Worm (Caenorhabditis elegans) whole organism, L4 larva: ENCODE data around the gene nhr-159.

Experiments
- F26F4.8 ChIP-seq: fragments of 200-800 bp; sonication (Bioruptor generic); conservative IDR thresholded peaks from 2 replicates; pipeline ENCODE4 v1.3.6; 2022; ENCODE audit warnings: missing genetic modification characterization, missing compliant biosample characterization
- F44E2.7 ChIP-seq: fragments of 200-800 bp; sonication (Bioruptor generic); IDR thresholded peaks from 2 replicates; pipeline ENCODE4 v2.1.2; 2022; ENCODE audit warnings: missing genetic modification characterization, missing compliant biosample characterization
- F49E8.2 ChIP-seq: sonication (generic microtip); optimal IDR thresholded peaks from 2 replicates; lab custom pipeline; 2016; ENCODE audit warnings: missing compliant biosample characterization, mild to moderate bottlenecking, missing genetic modification characterization, borderline replicate concordance
- R02D3.7 ChIP-seq: fragments of 150-350 bp; sonication (generic microtip); optimal IDR thresholded peaks from 3 replicates; lab custom pipeline; 2014; ENCODE audit warnings: missing biosample characterization, missing genetic modification characterization
- T20F7.1 ChIP-seq: fragments of 200-800 bp; sonication (Bioruptor generic); optimal IDR thresholded peaks from 2 replicates; lab custom pipeline; 2018; ENCODE audit warnings: mild to moderate bottlenecking, missing genetic modification characterization, missing compliant biosample characterization
- Y75B8A.6 ChIP-seq: fragments of 200-800 bp; sonication (Bioruptor generic); IDR thresholded peaks from 2 replicates; pipeline ENCODE4 v1.3.6; 2022; ENCODE audit warnings: missing genetic modification reagents, missing genetic modification characterization, missing compliant biosample characterization
- ZK337.2 ChIP-seq: fragments of 200-800 bp; sonication (Bioruptor generic); IDR thresholded peaks from 2 replicates; pipeline ENCODE4 v1.3.6; 2022; ENCODE audit warnings: missing genetic modification reagents, missing genetic modification characterization, missing compliant biosample characterization
- aly-2 ChIP-seq: sonication (generic microtip); optimal IDR thresholded peaks from 2 replicates; lab custom pipeline; 2018; ENCODE audit warnings: missing biosample characterization, missing genetic modification characterization
- ama-1 ChIP-seq: fragments of 150-350 bp; optimal IDR thresholded peaks from 2 replicates; lab custom pipeline; 2014; ENCODE audit warnings: inconsistent platforms, mixed read lengths
- attf-4 ChIP-seq: sonication (generic microtip); optimal IDR thresholded peaks from 3 replicates; lab custom pipeline; 2017; ENCODE audit warnings: missing biosample characterization, missing genetic modification characterization
- ceh-20 ChIP-seq: fragments of 200-800 bp; sonication (Bioruptor generic); IDR thresholded peaks from 2 replicates; pipeline ENCODE4 v1.3.6; 2022; ENCODE audit warnings: missing genetic modification reagents, missing genetic modification characterization, missing compliant biosample characterization
- ceh-28 ChIP-seq: fragments of 150-350 bp; optimal IDR thresholded peaks from 2 replicates; lab custom pipeline; 2014; ENCODE audit warnings: missing biosample characterization, missing genetic modification reagents, missing genetic modification characterization
- ceh-32 ChIP-seq: sonication (generic microtip); optimal IDR thresholded peaks from 2 replicates; lab custom pipeline; 2016; ENCODE audit warnings: mild to moderate bottlenecking, missing genetic modification characterization, missing compliant biosample characterization; ENCODE audit not compliant: poor library complexity
- ceh-44 ChIP-seq: fragments of 200-800 bp; sonication (Bioruptor generic); IDR thresholded peaks from 2 replicates; pipeline ENCODE4 v1.3.6; 2022; ENCODE audit warnings: missing genetic modification reagents, missing genetic modification characterization, missing compliant biosample characterization
- cey-2 ChIP-seq: sonication (generic microtip); optimal IDR thresholded peaks from 3 replicates; lab custom pipeline; 2017; ENCODE audit warnings: missing genetic modification characterization, mild to moderate bottlenecking, missing compliant biosample characterization, antibody characterized with exemption, borderline replicate concordance; ENCODE audit not compliant: insufficient read depth
- dmd-9 ChIP-seq: fragments of 200-800 bp; sonication (Bioruptor generic); IDR thresholded peaks from 2 replicates; pipeline ENCODE4 v1.3.6; 2022; ENCODE audit warnings: missing genetic modification reagents, missing genetic modification characterization, missing compliant biosample characterization
- duxl-1 ChIP-seq: sonication (generic microtip); optimal IDR thresholded peaks from 2 replicates; lab custom pipeline; 2016; ENCODE audit warnings: mild to moderate bottlenecking, missing genetic modification characterization, moderate library complexity, missing compliant biosample characterization; ENCODE audit not compliant: poor library complexity
- dve-1 ChIP-seq: sonication (generic microtip); optimal IDR thresholded peaks from 2 replicates; lab custom pipeline; 2017; ENCODE audit warnings: antibody characterized with exemption, mild to moderate bottlenecking, missing genetic modification characterization, missing compliant biosample characterization; ENCODE audit not compliant: insufficient read depth
- fkh-10 ChIP-seq: fragments of 150-350 bp; optimal IDR thresholded peaks from 2 replicates; lab custom pipeline; 2014; ENCODE audit warnings: missing biosample characterization, missing genetic modification reagents, missing genetic modification characterization
- hif-1 ChIP-seq, 2 experiments: sonication (generic microtip); optimal IDR thresholded peaks; 2 replicates each; lab custom pipeline; 2016 to 2017; ENCODE audit warnings: missing compliant biosample characterization in 2 of 2, missing genetic modification characterization in 2 of 2, missing genetic modification reagents in 2 of 2, missing genotype in 2 of 2, mild to moderate bottlenecking in 1 of 2
- hlh-11 ChIP-seq: fragments of 200-800 bp; sonication (Bioruptor generic); optimal IDR thresholded peaks from 2 replicates; lab custom pipeline; 2018; ENCODE audit warnings: mild to moderate bottlenecking, missing genetic modification characterization, missing compliant biosample characterization
- lin-1 ChIP-seq: fragments of 200-800 bp; sonication (Bioruptor generic); IDR thresholded peaks from 2 replicates; pipeline ENCODE4 v1.3.6; 2022; ENCODE audit warnings: missing genetic modification reagents, missing genetic modification characterization, missing compliant biosample characterization
- lin-13 ChIP-seq: fragments of 150-350 bp; optimal IDR thresholded peaks from 2 replicates; lab custom pipeline; 2014; ENCODE audit warnings: missing biosample characterization, missing genetic modification reagents, missing genetic modification characterization
- madf-9 ChIP-seq: fragments of 200-800 bp; sonication (Bioruptor generic); conservative IDR thresholded peaks from 2 replicates; pipeline ENCODE4 v1.3.6; 2022; ENCODE audit warnings: missing genetic modification reagents, missing genetic modification characterization, missing compliant biosample characterization
- mdt-29 ChIP-seq: fragments of 200-800 bp; sonication (Bioruptor generic); IDR thresholded peaks from 2 replicates; pipeline ENCODE4 v1.3.6; 2022; ENCODE audit warnings: missing genetic modification reagents, missing genetic modification characterization, missing compliant biosample characterization
- nhr-10 ChIP-seq: fragments of 150-350 bp; optimal IDR thresholded peaks from 2 replicates; lab custom pipeline; 2014; ENCODE audit warnings: missing biosample characterization, missing genetic modification characterization
- nhr-111 ChIP-seq: fragments of 200-800 bp; sonication (Bioruptor generic); optimal IDR thresholded peaks from 2 replicates; lab custom pipeline; 2018; ENCODE audit warnings: mild to moderate bottlenecking, missing genetic modification characterization, missing compliant biosample characterization
- nhr-41 ChIP-seq: fragments of 200-800 bp; sonication (Bioruptor generic); IDR thresholded peaks from 2 replicates; pipeline ENCODE4 v1.3.6; 2022; ENCODE audit warnings: missing genetic modification reagents, missing genetic modification characterization, missing compliant biosample characterization
- nhr-48 ChIP-seq: sonication (generic microtip); optimal IDR thresholded peaks from 2 replicates; lab custom pipeline; 2016; ENCODE audit warnings: mild to moderate bottlenecking, missing genetic modification characterization, missing compliant biosample characterization
- nhr-6 ChIP-seq: fragments of 150-350 bp; optimal IDR thresholded peaks from 2 replicates; lab custom pipeline; 2014; ENCODE audit warnings: missing biosample characterization, missing genetic modification characterization
- nhr-76 ChIP-seq: fragments of 150-350 bp; optimal IDR thresholded peaks from 2 replicates; lab custom pipeline; 2014; ENCODE audit warnings: missing biosample characterization, missing genetic modification characterization
- pha-4 ChIP-seq, 2 experiments: fragments of 150-350 bp in 1 of 2; fragments of 200-800 bp in 1 of 2; sonication (Bioruptor generic) in 1 of 2; IDR thresholded peaks in 1 of 2; optimal IDR thresholded peaks in 1 of 2; 2 replicates each; pipeline versions ENCODE4 v1.3.6 to Lab custom; 2014 to 2022; ENCODE audit warnings: missing genetic modification characterization in 2 of 2, missing genetic modification reagents in 2 of 2, missing biosample characterization in 1 of 2, missing compliant biosample characterization in 1 of 2
- php-3 ChIP-seq: fragments of 200-800 bp; sonication (Bioruptor generic); IDR thresholded peaks from 2 replicates; pipeline ENCODE4 v1.3.6; 2022; ENCODE audit warnings: missing genetic modification reagents, missing genetic modification characterization, missing compliant biosample characterization
- saeg-2 ChIP-seq: fragments of 200-800 bp; sonication (Bioruptor generic); IDR thresholded peaks from 2 replicates; pipeline ENCODE4 v1.3.6; 2022; ENCODE audit warnings: missing genetic modification reagents, missing genetic modification characterization, missing compliant biosample characterization
- sdz-12 ChIP-seq: fragments of 200-800 bp; sonication (Bioruptor generic); optimal IDR thresholded peaks from 2 replicates; lab custom pipeline; 2018; ENCODE audit warnings: mild to moderate bottlenecking, missing genetic modification characterization, missing compliant biosample characterization
- snpc-1.2 ChIP-seq: fragments of 200-800 bp; sonication (Bioruptor generic); IDR thresholded peaks from 2 replicates; pipeline ENCODE4 v1.3.6; 2022; ENCODE audit warnings: missing genetic modification reagents, missing genetic modification characterization, missing compliant biosample characterization
- spr-1 ChIP-seq: sonication (generic microtip); optimal IDR thresholded peaks from 2 replicates; lab custom pipeline; 2016; ENCODE audit warnings: mild to moderate bottlenecking, missing genetic modification characterization, missing compliant biosample characterization
- unc-39 ChIP-seq: sonication (generic microtip); optimal IDR thresholded peaks from 2 replicates; lab custom pipeline; 2017; ENCODE audit warnings: missing biosample characterization, missing genetic modification characterization
- unc-62 ChIP-seq, 3 experiments: fragments of 150-350 bp in 1 of 3; sonication (generic microtip); optimal IDR thresholded peaks in 2 of 3; peaks in 1 of 3; 1 replicate in 1 of 3; 2 replicates in 2 of 3; lab custom pipeline; 2014 to 2017; ENCODE audit warnings: missing biosample characterization in 3 of 3, missing genetic modification characterization in 3 of 3, missing genetic modification reagents in 3 of 3, missing genotype in 1 of 3
- zfp-2 ChIP-seq: sonication (generic microtip); optimal IDR thresholded peaks from 2 replicates; lab custom pipeline; 2016; ENCODE audit warnings: mild to moderate bottlenecking, missing genetic modification characterization, missing compliant biosample characterization
- zip-2 ChIP-seq: fragments of 150-350 bp; optimal IDR thresholded peaks from 2 replicates; lab custom pipeline; 2014; ENCODE audit warnings: missing biosample characterization, missing genetic modification characterization
- ztf-7 ChIP-seq: fragments of 150-350 bp; optimal IDR thresholded peaks from 2 replicates; lab custom pipeline; 2014; ENCODE audit warnings: missing biosample characterization, missing genetic modification characterization

nhr-159 gene

ce11 chrV:3894661-3895060 lies 16.5 kb upstream of the nhr-159 start, which contains the start of gene sre-9:
Gene sre-9 (plus strand): TSS chrV:3894961.
- TF ChIP-seq ceh-20 (no peak), hif-1 (tag; optimal IDR thresholded peaks at IDR 0.05; lab: Kevin White, UChicago) (no peak), aly-2 (no peak), unc-62 (GFP tag; optimal IDR thresholded peaks at IDR 0.05 in 1 of 2; lab: Kevin White, UChicago) (no peak), unc-62 (tag; optimal IDR thresholded peaks at IDR 0.05; lab: Kevin White, UChicago) (no peak), F26F4.8 (GFP tag; lab: Robert Waterston, UW) (no peak), R02D3.7 (tag; lab: Kevin White, UChicago) (no peak), pha-4 (GFP tag; IDR thresholded peaks at IDR 0.05; lab: Robert Waterston, UW) (no peak), pha-4 (tag; optimal IDR thresholded peaks at IDR 0.05; lab: Kevin White, UChicago) (no peak), ama-1 (lab: Kevin White, UChicago) (no peak), nhr-111 (no peak), nhr-10 (tag; lab: Kevin White, UChicago) (no peak), attf-4 (tag; lab: Kevin White, UChicago) (no peak), ceh-32 (tag; lab: Kevin White, UChicago) (no peak), ztf-7 (tag; lab: Kevin White, UChicago) (no peak), cey-2 (tag; lab: Kevin White, UChicago) (no peak), snpc-1.2 (GFP tag; lab: Robert Waterston, UW) (no peak), saeg-2 (no peak), F44E2.7 (GFP tag; lab: Robert Waterston, UW) (no peak), zip-2 (tag; lab: Kevin White, UChicago) (no peak), mdt-29 (GFP tag; lab: Robert Waterston, UW) (no peak), ZK337.2 (no peak)

- no peak for TF ChIP-seq lin-13
- no peak for TF ChIP-seq nhr-6 (tag; lab: Kevin White, UChicago)
- TF ChIP-seq R02D3.7 (tag; lab: Kevin White, UChicago), result no peak
- no peak for TF ChIP-seq dve-1 (tag; lab: Kevin White, UChicago)
- TF ChIP-seq zfp-2 (tag; lab: Kevin White, UChicago), result no peak
- no peak for TF ChIP-seq unc-39 (tag; lab: Kevin White, UChicago)
- no peak for TF ChIP-seq duxl-1 (tag; lab: Kevin White, UChicago)
- TF ChIP-seq php-3, result no peak
- no peak for TF ChIP-seq F49E8.2 (tag; lab: Kevin White, UChicago)
- TF ChIP-seq ceh-20, result no peak
- TF ChIP-seq ceh-44 (GFP tag; lab: Robert Waterston, UW), result no peak
- no peak for TF ChIP-seq nhr-48 (tag; lab: Kevin White, UChicago)
- TF ChIP-seq madf-9 (GFP tag; lab: Robert Waterston, UW), result no peak
Measured at ce11 chrV:3892361-3892904, 14.3 kb upstream of the nhr-159 start, which contains the start of gene C17E7.4. Gene C17E7.4 (plus strand): TSS chrV:3892854.

DNA sequence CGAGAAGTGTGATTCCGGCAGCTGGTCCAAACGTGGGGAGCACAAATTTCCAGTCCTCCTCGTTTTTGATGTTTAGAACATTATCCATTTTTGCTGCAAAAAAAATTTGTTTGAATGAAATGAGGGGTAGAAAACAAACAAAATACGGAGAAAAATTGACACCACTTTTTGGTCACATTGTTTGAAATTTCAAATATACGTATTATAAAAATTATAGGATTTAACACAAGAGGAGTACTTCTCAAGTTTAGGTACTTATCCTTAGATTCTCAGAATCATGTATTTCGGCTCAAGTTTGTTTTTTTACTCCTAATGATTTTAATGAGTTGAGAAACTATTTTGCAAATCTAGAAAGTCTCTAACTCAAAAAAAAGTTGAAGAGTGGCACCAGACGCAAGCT lies 13.8 kb upstream of the nhr-159 start, which contains the start of gene C17E7.12:
Gene C17E7.12, minus strand, starts transcription at position 101 of the 400 bp plus-strand sequence.
- TF ChIP-seq spr-1 (tag; lab: Kevin White, UChicago), result no peak
- TF ChIP-seq nhr-10 (tag; lab: Kevin White, UChicago), result no peak
- no peak for TF ChIP-seq hlh-11 (tag; lab: Kevin White, UChicago)
- no peak for TF ChIP-seq sdz-12 (GFP tag; lab: Kevin White, UChicago)
- TF ChIP-seq cey-2 (tag; lab: Kevin White, UChicago), result no peak
- TF ChIP-seq nhr-41 (GFP tag; lab: Robert Waterston, UW), result no peak
- TF ChIP-seq T20F7.1 (GFP tag; lab: Kevin White, UChicago), result no peak
- TF ChIP-seq dmd-9, result no peak
- no peak for TF ChIP-seq Y75B8A.6 (GFP tag; lab: Robert Waterston, UW)
- no peak for TF ChIP-seq lin-1
- no peak for TF ChIP-seq ceh-28 (tag; lab: Kevin White, UChicago)
- TF ChIP-seq nhr-76 (tag; lab: Kevin White, UChicago), result no peak
- TF ChIP-seq fkh-10 (GFP tag; lab: Kevin White, UChicago), result no peak
